Fruit fly (Drosophila melanogaster) whole organism, embryonic: ENCODE measurements around the gene CG14830.

ENCODE experiments used
- Antp ChIP-seq: fragments of 200-800 bp; sonication (Bioruptor generic); optimal IDR thresholded peaks from 3 replicates; lab custom pipeline; 2016; ENCODE audit warnings: missing biosample characterization, missing genetic modification characterization
- Atf6 ChIP-seq: fragments of 200-800 bp; sonication (Bioruptor generic); IDR thresholded peaks from 2 replicates; pipeline ENCODE4 v1.3.6; 2022; ENCODE audit warnings: missing biosample characterization, missing genetic modification characterization
- B-H1 ChIP-seq: fragments of 200-800 bp; sonication (Bioruptor generic); IDR thresholded peaks from 3 replicates; pipeline ENCODE4 v1.3.6; 2022; ENCODE audit warnings: missing biosample characterization, missing genetic modification characterization
- CG10654 ChIP-seq: fragments of 200-800 bp; sonication (Bioruptor generic); optimal IDR thresholded peaks from 2 replicates; lab custom pipeline; 2016; ENCODE audit warnings: missing biosample characterization, missing genetic modification characterization
- CG12219 ChIP-seq: fragments of 200-800 bp; sonication (Bioruptor generic); optimal IDR thresholded peaks from 3 replicates; lab custom pipeline; 2018; ENCODE audit warnings: missing biosample characterization, mild to moderate bottlenecking, missing genetic modification characterization
- CG15269 ChIP-seq: fragments of 200-800 bp; sonication (Bioruptor generic); optimal IDR thresholded peaks from 2 replicates; lab custom pipeline; 2018; ENCODE audit warnings: missing biosample characterization, mild to moderate bottlenecking, missing genetic modification characterization, moderate library complexity
- CG1529 ChIP-seq: fragments of 200-800 bp; sonication (Bioruptor generic); optimal IDR thresholded peaks from 3 replicates; lab custom pipeline; 2018; ENCODE audit warnings: missing biosample characterization, missing genetic modification characterization
- CG15696 ChIP-seq: fragments of 200-800 bp; sonication (Bioruptor generic); optimal IDR thresholded peaks from 2 replicates; lab custom pipeline; 2019; ENCODE audit warnings: missing biosample characterization, mild to moderate bottlenecking, missing genetic modification characterization, moderate library complexity
- CG17328 ChIP-seq: fragments of 200-800 bp; sonication (Bioruptor generic); IDR thresholded peaks from 2 replicates; pipeline ENCODE4 v1.3.6; 2022; ENCODE audit warnings: missing biosample characterization, missing genetic modification characterization
- CG2889 ChIP-seq: fragments of 200-800 bp; sonication (Bioruptor generic); IDR thresholded peaks from 3 replicates; pipeline ENCODE4 v1.3.6; 2022; ENCODE audit warnings: missing biosample characterization, missing genetic modification characterization
- CG3281 ChIP-seq: fragments of 200-800 bp; sonication (Bioruptor generic); optimal IDR thresholded peaks from 3 replicates; lab custom pipeline; 2017; ENCODE audit warnings: missing biosample characterization, mild to moderate bottlenecking, missing genetic modification characterization
- CG33213 ChIP-seq: fragments of 200-800 bp; sonication (Bioruptor generic); optimal IDR thresholded peaks from 3 replicates; lab custom pipeline; 2016; ENCODE audit warnings: missing biosample characterization, missing genetic modification characterization
- CG3407 ChIP-seq: fragments of 200-800 bp; sonication (Bioruptor generic); optimal IDR thresholded peaks from 2 replicates; lab custom pipeline; 2018; ENCODE audit warnings: missing biosample characterization, mild to moderate bottlenecking, missing genetic modification characterization
- CG3847 ChIP-seq: fragments of 200-800 bp; sonication (Bioruptor generic); IDR thresholded peaks from 2 replicates; pipeline ENCODE4 v1.3.6; 2022; ENCODE audit warnings: missing biosample characterization, missing genetic modification characterization
- CG5245 ChIP-seq: fragments of 200-800 bp; sonication (Bioruptor generic); optimal IDR thresholded peaks from 3 replicates; lab custom pipeline; 2016; ENCODE audit warnings: missing biosample characterization, missing genetic modification characterization
- CG6175 ChIP-seq: fragments of 200-800 bp; sonication (Bioruptor generic); IDR thresholded peaks from 3 replicates; pipeline ENCODE4 v1.3.6; 2022; ENCODE audit warnings: missing biosample characterization, missing genetic modification characterization
- CG6272 ChIP-seq: fragments of 200-800 bp; sonication (Bioruptor generic); IDR thresholded peaks from 2 replicates; pipeline ENCODE4 v1.3.6; 2022; ENCODE audit warnings: missing biosample characterization, missing genetic modification characterization
- CG6765 ChIP-seq: fragments of 200-800 bp; sonication (Bioruptor generic); optimal IDR thresholded peaks from 3 replicates; lab custom pipeline; 2017; ENCODE audit warnings: missing biosample characterization, mild to moderate bottlenecking, missing genetic modification characterization
- CG7372 ChIP-seq: fragments of 200-800 bp; sonication (Bioruptor generic); IDR thresholded peaks from 2 replicates; pipeline ENCODE4 v1.3.6; 2022; ENCODE audit warnings: missing biosample characterization, missing genetic modification characterization
- CG7839 ChIP-seq: fragments of 200-800 bp; sonication (Bioruptor generic); optimal IDR thresholded peaks from 3 replicates; lab custom pipeline; 2018; ENCODE audit warnings: missing biosample characterization, mild to moderate bottlenecking, missing genetic modification characterization, moderate library complexity
- CG8478 ChIP-seq: fragments of >200 bp; optimal IDR thresholded peaks from 2 replicates; lab custom pipeline; 2018
- CG9797 ChIP-seq: fragments of 200-800 bp; sonication (Bioruptor generic); optimal IDR thresholded peaks from 3 replicates; lab custom pipeline; 2018; ENCODE audit warnings: missing biosample characterization, mild to moderate bottlenecking, missing genetic modification characterization
- CoRest ChIP-seq: fragments of 200-800 bp; sonication (Bioruptor generic); optimal IDR thresholded peaks from 3 replicates; lab custom pipeline; 2018; ENCODE audit warnings: missing biosample characterization, mild to moderate bottlenecking, missing genetic modification characterization, moderate library complexity
- Deaf1 ChIP-seq: fragments of 200-800 bp; optimal IDR thresholded peaks from 3 replicates; lab custom pipeline; 2019; ENCODE audit warnings: missing biosample characterization, mild to moderate bottlenecking, missing genetic modification characterization, moderate library complexity
- Drgx ChIP-seq: fragments of 200-800 bp; sonication (Bioruptor generic); IDR thresholded peaks from 2 replicates; pipeline ENCODE4 v1.3.6; 2022; ENCODE audit warnings: missing biosample characterization, missing genetic modification characterization
- Eip74EF ChIP-seq, 2 experiments: fragments of 200-800 bp in 1 of 2; fragments of >200 bp in 1 of 2; sonication (Bioruptor generic) in 1 of 2; optimal IDR thresholded peaks; 2 replicates each; lab custom pipeline; 2017 to 2019; ENCODE audit warnings: missing biosample characterization in 2 of 2, missing genetic modification characterization in 2 of 2, mild to moderate bottlenecking in 1 of 2, moderate library complexity in 1 of 2
- Elba2 ChIP-seq: fragments of 200-800 bp; sonication (Bioruptor generic); optimal IDR thresholded peaks from 3 replicates; lab custom pipeline; 2016; ENCODE audit warnings: missing biosample characterization, missing genetic modification characterization
- Max ChIP-seq: fragments of 200-800 bp; sonication (Bioruptor generic); optimal IDR thresholded peaks from 2 replicates; lab custom pipeline; 2016; ENCODE audit warnings: missing biosample characterization, mild to moderate bottlenecking, missing genetic modification characterization
- Meics ChIP-seq: fragments of 200-800 bp; sonication (Bioruptor generic); optimal IDR thresholded peaks from 2 replicates; lab custom pipeline; 2017; ENCODE audit warnings: missing biosample characterization, mild to moderate bottlenecking, missing genetic modification characterization
- Oaz ChIP-seq: fragments of 200-800 bp; sonication (Bioruptor generic); IDR thresholded peaks from 2 replicates; pipeline ENCODE4 v1.3.6; 2022; ENCODE audit warnings: missing biosample characterization, missing genetic modification characterization
- Scr ChIP-seq: fragments of 200-800 bp; sonication (Bioruptor generic); IDR thresholded peaks from 2 replicates; pipeline ENCODE4 v1.3.6; 2022; ENCODE audit warnings: missing biosample characterization, missing genetic modification characterization; ENCODE audit not compliant: partially characterized antibody
- Six4 ChIP-seq: fragments of 200-800 bp; sonication (Bioruptor generic); optimal IDR thresholded peaks from 2 replicates; lab custom pipeline; 2016; ENCODE audit warnings: missing biosample characterization, missing genetic modification characterization
- Spps ChIP-seq: fragments of 200-800 bp; sonication (Bioruptor generic); optimal IDR thresholded peaks from 2 replicates; lab custom pipeline; 2018; ENCODE audit warnings: missing biosample characterization, mild to moderate bottlenecking, missing genetic modification characterization
- ab ChIP-seq: fragments of 200-800 bp; sonication (Bioruptor generic); optimal IDR thresholded peaks from 2 replicates; lab custom pipeline; 2016; ENCODE audit warnings: missing biosample characterization, missing genetic modification characterization
- al ChIP-seq: fragments of 200-800 bp; sonication (Bioruptor generic); IDR thresholded peaks from 2 replicates; pipeline ENCODE4 v1.3.6; 2022; ENCODE audit warnings: missing biosample characterization, missing genetic modification characterization
- bcd ChIP-seq: fragments of 200-800 bp; sonication (Bioruptor generic); optimal IDR thresholded peaks from 2 replicates; lab custom pipeline; 2017; ENCODE audit warnings: missing biosample characterization, mild to moderate bottlenecking, missing genetic modification characterization
- caup ChIP-seq: fragments of 200-800 bp; sonication (Bioruptor generic); optimal IDR thresholded peaks from 3 replicates; lab custom pipeline; 2017; ENCODE audit warnings: missing biosample characterization, mild to moderate bottlenecking, missing genetic modification characterization, moderate library complexity; ENCODE audit not compliant: severe bottlenecking
- chn ChIP-seq: fragments of 200-800 bp; sonication (Bioruptor generic); optimal IDR thresholded peaks from 2 replicates; lab custom pipeline; 2016; ENCODE audit warnings: missing biosample characterization, missing genetic modification characterization
- crol ChIP-seq: fragments of 200-800 bp; sonication (Bioruptor generic); IDR thresholded peaks from 2 replicates; pipeline ENCODE4 v1.3.6; 2022; ENCODE audit warnings: missing biosample characterization, missing genetic modification characterization
- eve ChIP-seq, 2 experiments: fragments of >200 bp; optimal IDR thresholded peaks; 2 replicates each; lab custom pipeline; 2017; ENCODE audit warnings: missing biosample characterization in 2 of 2, missing genetic modification characterization in 2 of 2
- fd96Cb ChIP-seq: fragments of 200-800 bp; sonication (Bioruptor generic); optimal IDR thresholded peaks from 2 replicates; lab custom pipeline; 2018; ENCODE audit warnings: missing biosample characterization, mild to moderate bottlenecking, missing genetic modification characterization, moderate library complexity
- gcm2 ChIP-seq: fragments of 200-800 bp; sonication (Bioruptor generic); optimal IDR thresholded peaks from 2 replicates; lab custom pipeline; 2016; ENCODE audit warnings: missing biosample characterization, missing genetic modification characterization
- hb ChIP-seq: fragments of 200-800 bp; sonication (Bioruptor generic); IDR thresholded peaks from 3 replicates; pipeline ENCODE4 v1.3.6; 2022; ENCODE audit warnings: missing biosample characterization, missing genetic modification characterization; ENCODE audit not compliant: partially characterized antibody
- nerfin-2 ChIP-seq: fragments of 200-800 bp; sonication (Bioruptor generic); IDR thresholded peaks from 2 replicates; pipeline ENCODE4 v1.3.6; 2022; ENCODE audit warnings: missing biosample characterization, missing genetic modification characterization; ENCODE audit not compliant: partially characterized antibody
- pnt ChIP-seq: fragments of 200-800 bp; sonication (Bioruptor generic); optimal IDR thresholded peaks from 3 replicates; lab custom pipeline; 2016; ENCODE audit warnings: missing biosample characterization, missing genetic modification characterization
- shn ChIP-seq: fragments of 200-800 bp; sonication (Bioruptor generic); optimal IDR thresholded peaks from 3 replicates; lab custom pipeline; 2016; ENCODE audit warnings: missing biosample characterization, missing genetic modification characterization
- slou ChIP-seq: fragments of 200-800 bp; sonication (Bioruptor generic); optimal IDR thresholded peaks from 3 replicates; lab custom pipeline; 2016; ENCODE audit warnings: missing biosample characterization, missing genetic modification characterization
- tin ChIP-seq: fragments of 200-800 bp; sonication (Bioruptor generic); optimal IDR thresholded peaks from 3 replicates; lab custom pipeline; 2016; ENCODE audit warnings: missing biosample characterization, missing genetic modification characterization
- zen2 ChIP-seq: fragments of 200-800 bp; sonication (Bioruptor generic); IDR thresholded peaks from 3 replicates; pipeline ENCODE4 v1.3.6; 2022; ENCODE audit warnings: missing biosample characterization, missing genetic modification characterization; ENCODE audit not compliant: partially characterized antibody
- zfh2 ChIP-seq: fragments of 200-800 bp; sonication (Bioruptor generic); optimal IDR thresholded peaks from 2 replicates; lab custom pipeline; 2016; ENCODE audit warnings: missing biosample characterization, missing genetic modification characterization

The CG14830 gene

DNA sequence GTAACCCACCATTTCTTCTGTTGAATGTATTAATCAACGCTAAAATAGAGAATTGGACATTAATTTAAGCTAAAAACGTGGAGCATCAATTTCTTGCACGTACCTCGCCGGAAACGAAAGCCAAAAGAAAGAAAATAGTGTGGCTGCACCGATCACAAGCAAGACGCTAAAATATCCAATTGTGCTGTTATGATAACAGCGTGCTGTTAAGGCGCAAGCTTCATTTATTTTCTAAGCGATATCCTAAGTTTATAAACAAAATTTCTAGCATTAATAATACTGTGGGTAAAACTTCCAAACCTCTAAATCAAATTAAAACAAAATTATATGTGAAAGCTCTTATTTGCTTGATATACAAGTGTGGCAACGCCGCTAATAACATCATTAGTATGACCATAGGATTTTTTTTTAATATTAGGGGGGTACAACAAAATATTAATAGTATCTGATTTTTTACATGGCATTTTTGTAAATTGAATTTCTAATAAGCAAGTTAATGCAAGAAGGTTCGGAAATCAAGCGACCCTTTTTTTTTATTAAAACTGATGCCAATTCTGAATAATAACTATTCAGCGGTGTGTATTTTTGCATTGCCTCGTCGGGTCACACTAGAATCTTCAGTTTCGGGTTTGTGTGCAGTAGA lies 22.4 kb downstream of the CG14830 start, which contains the start of the genes RpL18 and Neos (continued):
- TF ChIP-seq B-H1 (GFP tag; lab: Robert Waterston, UW), result no peak; the same call in 2 of the 3 replicates
- TF ChIP-seq Spps, result peak; percentile 35
- no peak for TF ChIP-seq zen2
- no peak for TF ChIP-seq CG6272 (GFP tag; lab: Robert Waterston, UW)
- TF ChIP-seq caup (GFP tag; lab: Kevin White, UChicago), result peak; percentile 90
- TF ChIP-seq CoRest (tag; lab: Kevin White, UChicago), result peak; percentile 63
- TF ChIP-seq nerfin-2 (GFP tag; lab: Robert Waterston, UW), result no peak
- no peak for TF ChIP-seq Scr (GFP tag; lab: Robert Waterston, UW)
- peak; percentile 55 for TF ChIP-seq CG7839 (tag; lab: Kevin White, UChicago)
- TF ChIP-seq CG15696 (tag; lab: Kevin White, UChicago), result peak; percentile 14
- no peak for TF ChIP-seq ab (GFP tag; lab: Kevin White, UChicago)
- TF ChIP-seq CG3407 (GFP tag; lab: Kevin White, UChicago), result peak; percentile 60
- no peak for TF ChIP-seq Deaf1 (tag; lab: Kevin White, UChicago)
- peak; percentile 73 for TF ChIP-seq bcd (GFP tag; lab: Kevin White, UChicago)
- TF ChIP-seq Oaz (GFP tag; lab: Robert Waterston, UW), result no peak
- TF ChIP-seq CG10654, result peak; percentile 40
- no peak for TF ChIP-seq crol
- TF ChIP-seq CG17328 (GFP tag; lab: Robert Waterston, UW), result peak; percentile 52
- no peak for TF ChIP-seq CG7372
- TF ChIP-seq Meics (GFP tag; lab: Kevin White, UChicago), result peak; percentile 86
- TF ChIP-seq Six4 (GFP tag; lab: Kevin White, UChicago), result no peak
- peak; percentile 73 for TF ChIP-seq shn (GFP tag; lab: Kevin White, UChicago)
- no peak for TF ChIP-seq slou
- no peak for TF ChIP-seq pnt (GFP tag; lab: Kevin White, UChicago)
- TF ChIP-seq CG9797 (GFP tag; lab: Kevin White, UChicago), result peak; percentile 85
- peak; percentile 77 for TF ChIP-seq CG33213 (GFP tag; lab: Kevin White, UChicago)
- TF ChIP-seq CG6175 (GFP tag; lab: Robert Waterston, UW), result no peak
- TF ChIP-seq chn (GFP tag; lab: Kevin White, UChicago), result peak; percentile 58
- peak; percentile 85 for TF ChIP-seq CG3281
- peak in 1 of 2 experiments; percentile 47 for TF ChIP-seq Eip74EF (GFP tag; optimal IDR thresholded peaks at IDR 0.05; lab: Kevin White, UChicago)
- no peak for TF ChIP-seq hb
- TF ChIP-seq CG12219 (GFP tag; lab: Kevin White, UChicago), result peak; percentile 67
- peak; percentile 66 for TF ChIP-seq gcm2
- TF ChIP-seq zfh2 (GFP tag; lab: Kevin White, UChicago), result peak; percentile 52
- peak; percentile 45; the same call in 1 of the 2 replicates for TF ChIP-seq CG3847
- peak; percentile 76 for TF ChIP-seq Max
- 0 out of 3 replicates have a peak, but pooled peaks have one; percentile 53 for TF ChIP-seq CG2889 (GFP tag; lab: Robert Waterston, UW)
- TF ChIP-seq Elba2 (GFP tag; lab: Kevin White, UChicago), result peak; percentile 14
- TF ChIP-seq eve (GFP tag; optimal IDR thresholded peaks at IDR 0.05; lab: Kevin White, UChicago), result no peak
- no peak; the same call in 1 of the 2 replicates for TF ChIP-seq Drgx (GFP tag; lab: Robert Waterston, UW)
- TF ChIP-seq CG5245, result peak; percentile 46
- peak; percentile 76 for TF ChIP-seq Atf6 (GFP tag; lab: Robert Waterston, UW)
- TF ChIP-seq CG6765 (GFP tag; lab: Kevin White, UChicago), result peak; percentile 86
- TF ChIP-seq fd96Cb (tag; lab: Kevin White, UChicago), result peak; percentile 5
- no peak for TF ChIP-seq al (GFP tag; lab: Robert Waterston, UW)
- TF ChIP-seq Antp, result peak; percentile 51
- peak; percentile 63 for TF ChIP-seq CG15269 (tag; lab: Kevin White, UChicago)
- peak; percentile 27 for TF ChIP-seq tin (GFP tag; lab: Kevin White, UChicago)
- no peak for TF ChIP-seq CG8478
- TF ChIP-seq CG1529 (GFP tag; lab: Kevin White, UChicago), result peak; percentile 74
